Worm (Caenorhabditis elegans): ENCODE measurements around the gene best-6.

ce11 chrIV:5045389-5045788, 16.5 kb upstream of the best-6 start, which contains the start of gene hot-9:
- no peak for TF ChIP-seq snpc-4 (tag; optimal IDR thresholded peaks at IDR 0.05)
- TF ChIP-seq ztf-11 (tag; optimal IDR thresholded peaks at IDR 0.05) = no peak
- no peak for TF ChIP-seq pha-4 (tag; optimal IDR thresholded peaks at IDR 0.05)
- no peak for TF ChIP-seq blmp-1 (tag; optimal IDR thresholded peaks at IDR 0.05)
- TF ChIP-seq bed-3 (GFP tag; optimal IDR thresholded peaks at IDR 0.05) = no peak
- no peak for TF ChIP-seq nhr-28 (tag; optimal IDR thresholded peaks at IDR 0.05)
- TF ChIP-seq lsy-2 (tag; optimal IDR thresholded peaks at IDR 0.05) = no peak
- TF ChIP-seq unc-62 (GFP tag; optimal IDR thresholded peaks at IDR 0.05) = no peak
- no peak for TF ChIP-seq lin-13 (tag; optimal IDR thresholded peaks at IDR 0.05)
- no peak for TF ChIP-seq unc-39 (tag; optimal IDR thresholded peaks at IDR 0.05)
- no peak for TF ChIP-seq mep-1 (tag; optimal IDR thresholded peaks at IDR 0.05)
- no peak for TF ChIP-seq elt-1 (tag; optimal IDR thresholded peaks at IDR 0.05; ENCODE audit: borderline replicate concordance, insufficient read depth)
